Worm (Caenorhabditis elegans) whole organism, early embryonic: ENCODE measurements around the gene ttr-31.

ENCODE experiments used
- B0310.2 ChIP-seq: sonication (generic microtip); optimal IDR thresholded peaks from 2 replicates; lab custom pipeline; 2016; ENCODE audit warnings: mild to moderate bottlenecking, missing genetic modification characterization, missing compliant biosample characterization
- ama-1 ChIP-seq: fragments of 150-350 bp; optimal IDR thresholded peaks from 2 replicates; lab custom pipeline; 2014
- flt-1 ChIP-seq: fragments of 200-800 bp; sonication (Bioruptor generic); IDR thresholded peaks from 2 replicates; pipeline ENCODE4 v1.3.6; 2022; ENCODE audit warnings: missing genetic modification characterization, missing compliant biosample characterization

- TF ChIP-seq ama-1 (lab: Kevin White, UChicago) (no peak), flt-1 (GFP tag; lab: Robert Waterston, UW) (no peak), B0310.2 (tag; lab: Kevin White, UChicago) (no peak)
Observed at ce11 chrX:11003701-11004100, 5.2 kb downstream of the ttr-31 start.
